Fruit fly (Drosophila melanogaster) whole organism, prepupa: ENCODE data around the gene Yp3.

ENCODE experiments used
- Blimp-1 ChIP-seq: fragments of 200-800 bp; sonication (Bioruptor generic); optimal IDR thresholded peaks from 3 replicates; lab custom pipeline; 2017; ENCODE audit warnings: missing biosample characterization, missing genetic modification characterization, mild to moderate bottlenecking, moderate library complexity, missing genetic modification reagents
- CG10631 ChIP-seq: fragments of 200-800 bp; sonication (Bioruptor generic); optimal IDR thresholded peaks from 2 replicates; lab custom pipeline; 2016; ENCODE audit warnings: missing biosample characterization, missing genetic modification characterization
- CG10669 ChIP-seq: fragments of 200-800 bp; sonication (Bioruptor generic); optimal IDR thresholded peaks from 3 replicates; lab custom pipeline; 2018; ENCODE audit warnings: missing biosample characterization, mild to moderate bottlenecking, missing genetic modification characterization, moderate library complexity
- CG15336 ChIP-seq: fragments of 200-800 bp; sonication (Bioruptor generic); IDR thresholded peaks from 2 replicates; pipeline ENCODE4 v1.3.6; 2022; ENCODE audit warnings: missing biosample characterization, missing genetic modification characterization
- CG1621 ChIP-seq: fragments of 200-800 bp; sonication (Bioruptor generic); optimal IDR thresholded peaks from 3 replicates; lab custom pipeline; 2018; ENCODE audit warnings: missing biosample characterization, mild to moderate bottlenecking, missing genetic modification characterization
- CG3032 ChIP-seq: fragments of 200-800 bp; optimal IDR thresholded peaks from 2 replicates; lab custom pipeline; 2019; ENCODE audit warnings: missing biosample characterization, mild to moderate bottlenecking, missing genetic modification characterization, moderate library complexity
- CG31627 ChIP-seq: fragments of 200-800 bp; sonication (Bioruptor generic); optimal IDR thresholded peaks from 3 replicates; lab custom pipeline; 2016; ENCODE audit warnings: missing biosample characterization, missing genetic modification characterization
- CG32006 ChIP-seq: fragments of 200-800 bp; sonication (Bioruptor generic); optimal IDR thresholded peaks from 3 replicates; lab custom pipeline; 2017; ENCODE audit warnings: missing biosample characterization, mild to moderate bottlenecking, missing genetic modification characterization
- CG34406 ChIP-seq: fragments of 200-800 bp; sonication (Bioruptor generic); optimal IDR thresholded peaks from 3 replicates; lab custom pipeline; 2016; ENCODE audit warnings: missing biosample characterization, missing genetic modification characterization
- CG3919 ChIP-seq: fragments of 200-800 bp; sonication (Bioruptor generic); optimal IDR thresholded peaks from 3 replicates; lab custom pipeline; 2016; ENCODE audit warnings: missing biosample characterization, missing genetic modification characterization
- CG6163 ChIP-seq: fragments of 200-800 bp; sonication (Bioruptor generic); IDR thresholded peaks from 3 replicates; pipeline ENCODE4 v1.3.6; 2022; ENCODE audit warnings: missing biosample characterization, missing genetic modification characterization
- CG6792 ChIP-seq: fragments of 200-800 bp; sonication (Bioruptor generic); optimal IDR thresholded peaks from 3 replicates; lab custom pipeline; 2016; ENCODE audit warnings: missing biosample characterization, missing genetic modification characterization
- CG6808 ChIP-seq: fragments of 200-800 bp; sonication (Bioruptor generic); optimal IDR thresholded peaks from 3 replicates; lab custom pipeline; 2017; ENCODE audit warnings: missing biosample characterization, missing genetic modification characterization, mild to moderate bottlenecking, moderate library complexity, missing genetic modification reagents
- CG6854 ChIP-seq: fragments of 200-800 bp; sonication (Bioruptor generic); optimal IDR thresholded peaks from 2 replicates; lab custom pipeline; 2017; ENCODE audit warnings: missing biosample characterization, mild to moderate bottlenecking, missing genetic modification characterization
- CG7368 ChIP-seq: fragments of 200-800 bp; sonication (Bioruptor generic); optimal IDR thresholded peaks from 3 replicates; lab custom pipeline; 2016; ENCODE audit warnings: missing biosample characterization, missing genetic modification characterization
- CG8119 ChIP-seq: fragments of 200-800 bp; sonication (Bioruptor generic); IDR thresholded peaks from 3 replicates; pipeline ENCODE4 v1.3.6; 2022; ENCODE audit warnings: missing biosample characterization, missing genetic modification characterization
- CG8319 ChIP-seq: fragments of 200-800 bp; sonication (Bioruptor generic); optimal IDR thresholded peaks from 3 replicates; lab custom pipeline; 2016; ENCODE audit warnings: missing biosample characterization, missing genetic modification characterization
- CG8632 ChIP-seq: fragments of 200-800 bp; sonication (Bioruptor generic); optimal IDR thresholded peaks from 3 replicates; lab custom pipeline; 2016; ENCODE audit warnings: missing biosample characterization, missing genetic modification characterization
- Eip78C ChIP-seq: fragments of 200-800 bp; sonication (Bioruptor generic); peaks from one replicate; lab custom pipeline; 2016; ENCODE audit warnings: missing biosample characterization, missing genetic modification characterization
- Eip93F ChIP-seq: fragments of 200-800 bp; sonication (Bioruptor generic); optimal IDR thresholded peaks from 2 replicates; lab custom pipeline; 2016; ENCODE audit warnings: missing biosample characterization, mild to moderate bottlenecking, missing genetic modification characterization
- Ets21C ChIP-seq: fragments of 200-800 bp; sonication (Bioruptor generic); optimal IDR thresholded peaks from 3 replicates; lab custom pipeline; 2016; ENCODE audit warnings: missing biosample characterization, missing genetic modification characterization
- Ets96B ChIP-seq: fragments of 200-800 bp; optimal IDR thresholded peaks from 2 replicates; lab custom pipeline; 2019; ENCODE audit warnings: missing biosample characterization, mild to moderate bottlenecking, missing genetic modification characterization, moderate library complexity
- Gug ChIP-seq: fragments of 200-800 bp; sonication (Bioruptor generic); IDR thresholded peaks from 2 replicates; pipeline ENCODE4 v1.3.6; 2022; ENCODE audit warnings: missing biosample characterization, missing genetic modification characterization
- Hr39 ChIP-seq: fragments of 200-800 bp; sonication (Bioruptor generic); optimal IDR thresholded peaks from 2 replicates; lab custom pipeline; 2016; ENCODE audit warnings: missing biosample characterization, missing genetic modification characterization
- Hr4 ChIP-seq: fragments of 200-800 bp; sonication (Bioruptor generic); optimal IDR thresholded peaks from 3 replicates; lab custom pipeline; 2016; ENCODE audit warnings: missing biosample characterization, missing genetic modification characterization
- Lpt ChIP-seq: fragments of 200-800 bp; sonication (Bioruptor generic); optimal IDR thresholded peaks from 3 replicates; lab custom pipeline; 2016; ENCODE audit warnings: missing biosample characterization, missing genetic modification characterization
- Met ChIP-seq: fragments of 200-800 bp; sonication (Bioruptor generic); optimal IDR thresholded peaks from 3 replicates; lab custom pipeline; 2016; ENCODE audit warnings: missing biosample characterization, missing genetic modification characterization
- Smox ChIP-seq: fragments of 200-800 bp; sonication (Bioruptor generic); optimal IDR thresholded peaks from 3 replicates; lab custom pipeline; 2016; ENCODE audit warnings: missing biosample characterization, missing genetic modification characterization
- Sox102F ChIP-seq: fragments of 200-800 bp; sonication (Bioruptor generic); optimal IDR thresholded peaks from 2 replicates; lab custom pipeline; 2016; ENCODE audit warnings: missing biosample characterization, mild to moderate bottlenecking, missing genetic modification characterization
- Sox14 ChIP-seq: fragments of 200-800 bp; sonication (Bioruptor generic); optimal IDR thresholded peaks from 3 replicates; lab custom pipeline; 2016; ENCODE audit warnings: missing biosample characterization, missing genetic modification characterization
- Sox15 ChIP-seq: fragments of 200-800 bp; sonication (Bioruptor generic); optimal IDR thresholded peaks from 3 replicates; lab custom pipeline; 2016; ENCODE audit warnings: missing biosample characterization, missing genetic modification characterization
- achi ChIP-seq: fragments of 200-800 bp; sonication (Bioruptor generic); optimal IDR thresholded peaks from 3 replicates; lab custom pipeline; 2016; ENCODE audit warnings: missing biosample characterization, missing genetic modification characterization
- acj6 ChIP-seq: fragments of 200-800 bp; sonication (Bioruptor generic); optimal IDR thresholded peaks from 3 replicates; lab custom pipeline; 2016; ENCODE audit warnings: missing biosample characterization, missing genetic modification characterization
- cyc ChIP-seq: fragments of 200-800 bp; sonication (Bioruptor generic); optimal IDR thresholded peaks from 3 replicates; lab custom pipeline; 2016; ENCODE audit warnings: missing biosample characterization, missing genetic modification characterization
- dac ChIP-seq: fragments of 200-800 bp; sonication (Bioruptor generic); optimal IDR thresholded peaks from 2 replicates; lab custom pipeline; 2017; ENCODE audit warnings: missing biosample characterization, mild to moderate bottlenecking, missing genetic modification characterization
- dsx ChIP-seq: fragments of 200-800 bp; optimal IDR thresholded peaks from 3 replicates; lab custom pipeline; 2019; ENCODE audit warnings: missing biosample characterization, mild to moderate bottlenecking, missing genetic modification characterization, moderate library complexity; ENCODE audit not compliant: poor library complexity, severe bottlenecking
- eg ChIP-seq: fragments of 200-800 bp; sonication (Bioruptor generic); IDR thresholded peaks from 3 replicates; pipeline ENCODE4 v1.3.6; 2022; ENCODE audit warnings: missing biosample characterization, missing genetic modification characterization
- fd59A ChIP-seq: fragments of 200-800 bp; sonication (Bioruptor generic); optimal IDR thresholded peaks from 2 replicates; lab custom pipeline; 2017; ENCODE audit warnings: missing biosample characterization, mild to moderate bottlenecking, missing genetic modification characterization, missing genetic modification reagents
- fkh ChIP-seq: fragments of 200-800 bp; sonication (Bioruptor generic); optimal IDR thresholded peaks from 3 replicates; lab custom pipeline; 2017; ENCODE audit warnings: missing biosample characterization, mild to moderate bottlenecking, missing genetic modification characterization, moderate library complexity
- net ChIP-seq: fragments of 200-800 bp; sonication (Bioruptor generic); optimal IDR thresholded peaks from 3 replicates; lab custom pipeline; 2016; ENCODE audit warnings: missing biosample characterization, missing genetic modification characterization
- pdm3 ChIP-seq: fragments of 200-800 bp; sonication (Bioruptor generic); optimal IDR thresholded peaks from 3 replicates; lab custom pipeline; 2016; ENCODE audit warnings: missing biosample characterization, missing genetic modification characterization
- spab ChIP-seq: fragments of 200-800 bp; sonication (Bioruptor generic); optimal IDR thresholded peaks from 2 replicates; lab custom pipeline; 2017; ENCODE audit warnings: missing biosample characterization, mild to moderate bottlenecking, missing genetic modification characterization, missing genetic modification reagents
- ss ChIP-seq, 2 experiments: fragments of 200-800 bp; sonication (Bioruptor generic); optimal IDR thresholded peaks; 2 replicates in 1 of 2; 3 replicates in 1 of 2; lab custom pipeline; 2017 to 2018; ENCODE audit warnings: mild to moderate bottlenecking in 2 of 2, missing biosample characterization in 2 of 2, missing genetic modification characterization in 2 of 2, moderate library complexity in 1 of 2
- vri ChIP-seq: fragments of 200-800 bp; sonication (Bioruptor generic); optimal IDR thresholded peaks from 3 replicates; lab custom pipeline; 2016; ENCODE audit warnings: missing biosample characterization, mild to moderate bottlenecking, missing genetic modification characterization

The Yp3 gene

DNA sequence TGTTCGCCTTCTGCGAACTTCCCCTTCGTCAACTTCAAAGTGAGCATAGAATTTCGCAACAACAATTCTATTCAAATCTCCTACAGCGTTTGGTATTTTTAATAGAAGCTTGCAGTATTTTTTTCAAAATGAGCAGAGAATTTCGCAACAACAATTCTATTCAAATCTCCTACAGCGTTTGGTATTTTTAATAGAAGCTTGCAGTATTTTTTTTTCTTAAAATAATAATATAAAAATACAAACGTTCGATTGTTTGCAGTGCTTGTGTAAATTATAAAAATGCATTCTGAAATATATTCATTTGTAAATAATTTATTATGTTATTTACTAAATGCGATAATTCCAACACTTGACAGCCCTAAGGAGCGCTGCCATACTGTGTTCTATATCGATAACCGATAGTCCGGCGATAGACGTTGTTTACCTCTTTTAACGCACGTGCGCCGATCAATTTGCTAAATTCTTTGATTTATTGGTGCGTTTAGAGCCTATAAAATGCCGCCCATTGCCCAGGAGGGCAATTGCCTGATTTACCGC is 2.5 kb upstream of the Yp3 start, which contains the start of the genes CG32625 and Rtc1 (continued):
- TF ChIP-seq Smox (GFP tag; lab: Kevin White, UChicago) (peak; percentile 44), net (GFP tag; lab: Kevin White, UChicago) (no peak), CG6808 (no peak), CG8119 (GFP tag; lab: Robert Waterston, UW) (0 out of 3 replicates have a peak, but pooled peaks have one; percentile 21), Eip78C (GFP tag; lab: Kevin White, UChicago) (peak; percentile 75), vri (no peak), pdm3 (GFP tag; lab: Kevin White, UChicago) (peak; percentile 28), cyc (GFP tag; lab: Kevin White, UChicago) (peak; percentile 8), CG7368 (GFP tag; lab: Kevin White, UChicago) (no peak), CG10631 (GFP tag; lab: Kevin White, UChicago) (peak; percentile 35), ss (GFP tag; optimal IDR thresholded peaks at IDR 0.05; lab: Kevin White, UChicago) (no peak), CG6163 (no peak), dsx (GFP tag; lab: Kevin White, UChicago) (no peak), fd59A (GFP tag; lab: Kevin White, UChicago) (no peak), Gug (GFP tag; lab: Robert Waterston, UW) (no peak; the same call in 1 of the 2 replicates), CG34406 (GFP tag; lab: Kevin White, UChicago) (no peak)
- TF ChIP-seq, all 60 proteins: peak for 23

DNA sequence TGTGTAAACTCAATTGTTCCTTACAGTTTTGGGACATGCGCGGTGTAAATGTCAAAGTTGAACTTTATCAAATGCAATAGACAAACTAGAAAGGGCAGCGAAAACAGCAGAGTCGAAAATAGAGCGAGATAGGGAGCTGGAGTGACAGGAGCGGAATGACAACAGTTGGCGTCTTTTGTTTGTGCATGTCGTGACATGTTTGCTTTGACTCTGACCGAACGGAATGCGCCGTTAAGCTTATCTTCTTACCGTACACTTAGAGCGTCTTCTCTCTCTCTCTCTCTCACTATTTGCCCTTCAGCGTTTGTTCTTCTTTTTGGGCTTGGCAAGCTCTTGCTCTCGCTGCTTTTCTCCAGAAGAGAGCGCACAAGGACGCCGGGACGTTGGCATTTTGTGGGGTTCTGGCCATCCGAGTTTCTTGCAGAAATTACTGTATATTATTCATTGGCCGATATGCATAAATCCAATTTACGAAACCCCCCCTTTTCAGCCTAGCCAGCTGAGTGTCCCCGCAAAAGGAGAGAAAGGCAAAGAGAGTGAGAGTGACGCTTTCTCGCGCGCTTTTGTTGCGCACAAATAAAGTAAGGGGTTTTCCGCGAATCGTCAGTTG is 2.5 kb downstream of the Yp3 start:
- TF ChIP-seq fkh (GFP tag; lab: Kevin White, UChicago) (peak; percentile 29), CG1621 (peak; percentile 51), Ets96B (tag; lab: Kevin White, UChicago) (no peak)
- TF ChIP-seq, all 60 proteins: peak for 2

DNA sequence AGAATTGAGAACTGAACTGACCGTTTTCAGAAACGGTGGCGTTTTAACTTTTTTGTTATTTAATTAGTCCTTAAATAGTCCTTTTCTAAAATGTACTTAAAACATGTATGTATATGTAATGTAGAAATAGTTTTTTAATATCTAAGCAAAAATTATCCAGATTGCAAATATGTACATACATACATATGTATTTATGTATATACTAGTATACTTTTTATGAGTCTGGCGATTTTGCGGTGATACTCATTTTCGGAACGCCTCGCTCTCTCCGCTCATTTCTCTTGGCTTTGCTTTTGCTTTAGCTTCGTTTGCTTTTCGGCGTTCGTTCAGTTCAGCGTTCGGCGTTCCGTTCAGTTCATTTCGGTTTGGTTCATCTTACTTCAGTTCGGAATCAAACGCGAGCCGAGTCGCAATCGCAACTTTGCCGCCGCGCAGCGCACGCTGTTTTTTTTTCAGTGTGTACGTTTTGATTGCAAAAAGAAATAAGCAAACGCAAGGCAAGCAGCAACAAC is 3.1 kb downstream of the Yp3 start, which contains the start of gene rdgB:
rdgB (plus strand) TSS at position 381 of the 512 bp plus-strand sequence.
- TF ChIP-seq CG8632 (GFP tag; lab: Kevin White, UChicago), result peak; percentile 83
- peak; percentile 35 for TF ChIP-seq Ets21C (GFP tag; lab: Kevin White, UChicago)
- TF ChIP-seq CG6854 (GFP tag; lab: Kevin White, UChicago), result peak; percentile 21
- peak; percentile 82 for TF ChIP-seq Met
- peak; percentile 37 for TF ChIP-seq CG1621
- peak; percentile 23 for TF ChIP-seq fkh (GFP tag; lab: Kevin White, UChicago)
- TF ChIP-seq Eip93F (GFP tag; lab: Kevin White, UChicago), result peak; percentile 53
- peak; percentile 64; the same call in 2 of the 3 replicates for TF ChIP-seq eg (GFP tag; lab: Robert Waterston, UW)
- peak; percentile 73 for TF ChIP-seq Hr39 (GFP tag; lab: Kevin White, UChicago)
- peak; percentile 54 for TF ChIP-seq CG8319 (GFP tag; lab: Kevin White, UChicago)
- peak; percentile 95 for TF ChIP-seq CG32006
- TF ChIP-seq dac (GFP tag; lab: Kevin White, UChicago), result peak; percentile 81
- peak; percentile 78 for TF ChIP-seq CG15336 (GFP tag; lab: Robert Waterston, UW)
- TF ChIP-seq CG10669, result peak; percentile 100
- TF ChIP-seq Sox14, result peak; percentile 68
- peak; percentile 72 for TF ChIP-seq CG31627 (GFP tag; lab: Kevin White, UChicago)
- peak; percentile 81 for TF ChIP-seq Lpt
- peak; percentile 80 for TF ChIP-seq CG8119 (GFP tag; lab: Robert Waterston, UW)
- peak; percentile 83 for TF ChIP-seq Smox (GFP tag; lab: Kevin White, UChicago)
- TF ChIP-seq CG3919 (GFP tag; lab: Kevin White, UChicago), result peak; percentile 88
- TF ChIP-seq Sox102F (GFP tag; lab: Kevin White, UChicago), result peak; percentile 79
- TF ChIP-seq Gug (GFP tag; lab: Robert Waterston, UW), result peak; percentile 72
- peak; percentile 86 for TF ChIP-seq achi (GFP tag; lab: Kevin White, UChicago)
- peak; percentile 71 for TF ChIP-seq Ets96B (tag; lab: Kevin White, UChicago)
- peak; percentile 80 for TF ChIP-seq acj6 (GFP tag; lab: Kevin White, UChicago)
- TF ChIP-seq CG3032, result peak; percentile 83
- peak; percentile 80 for TF ChIP-seq CG34406 (GFP tag; lab: Kevin White, UChicago)
- peak; percentile 9 for TF ChIP-seq vri
- peak; percentile 69 for TF ChIP-seq spab (GFP tag; lab: Kevin White, UChicago)
- peak; percentile 68; the same call in 2 of the 3 replicates for TF ChIP-seq CG6163
- TF ChIP-seq Hr4, result peak; percentile 85
- TF ChIP-seq Sox15, result peak; percentile 84
- peak; percentile 78 for TF ChIP-seq CG6792 (GFP tag; lab: Kevin White, UChicago)
- TF ChIP-seq Blimp-1 (GFP tag; lab: Kevin White, UChicago), result peak; percentile 77
